Worm (Caenorhabditis elegans): ENCODE results near the gene C45G9.12.

DNA sequence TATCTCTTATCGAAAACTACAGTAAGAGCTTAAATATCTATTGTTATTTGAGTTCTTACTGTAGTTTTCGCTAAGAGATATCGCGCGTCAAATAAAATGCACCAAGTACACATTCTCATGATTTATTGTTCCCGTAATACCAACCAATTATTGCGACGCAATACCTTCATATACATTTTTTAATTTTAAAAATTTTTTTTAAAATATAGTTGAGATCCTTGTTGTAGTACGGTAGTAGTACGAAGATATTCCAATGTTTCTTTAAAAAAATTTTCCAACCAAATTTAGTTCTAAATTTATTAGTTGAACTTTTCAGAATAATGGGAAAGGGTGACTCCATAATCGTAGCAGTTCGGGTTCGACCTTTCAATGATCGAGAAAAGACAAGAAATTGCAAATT is 40.8 kb downstream of the C45G9.12 start, which contains the start of gene klp-6:
- TF ChIP-seq him-1 (tag; optimal IDR thresholded peaks at IDR 0.05) (no peak), W03F9.2 (tag; optimal IDR thresholded peaks at IDR 0.05) (no peak), dao-5 (tag; optimal IDR thresholded peaks at IDR 0.05) (no peak)

Data from whole organism, L4/young adult.